Fruit fly (Drosophila melanogaster) whole organism, pupa: ENCODE measurements around the gene PXo.

Experiments used
- CG10348 ChIP-seq: fragments of 200-800 bp; sonication (Bioruptor generic); IDR thresholded peaks from 2 replicates; pipeline ENCODE4 v1.3.6; 2022; ENCODE audit warnings: missing biosample characterization, missing genetic modification characterization
- CG12605 ChIP-seq: fragments of 200-800 bp; sonication (Bioruptor generic); IDR thresholded peaks from 2 replicates; pipeline ENCODE4 v1.3.6; 2022; ENCODE audit warnings: missing biosample characterization, missing genetic modification characterization
- CG14655 ChIP-seq: fragments of 200-800 bp; sonication (Bioruptor generic); optimal IDR thresholded peaks from 3 replicates; lab custom pipeline; 2017; ENCODE audit warnings: mild to moderate bottlenecking, missing biosample characterization, missing genetic modification reagents, missing genetic modification characterization
- CG32121 ChIP-seq: fragments of 200-800 bp; sonication (Bioruptor generic); IDR thresholded peaks from 2 replicates; pipeline ENCODE4 v1.3.6; 2022; ENCODE audit warnings: missing biosample characterization, missing genetic modification characterization
- CG34367 ChIP-seq: fragments of 200-800 bp; sonication (Bioruptor generic); optimal IDR thresholded peaks from 2 replicates; lab custom pipeline; 2018; ENCODE audit warnings: missing biosample characterization, mild to moderate bottlenecking, missing genetic modification characterization
- CG4496 ChIP-seq: fragments of 200-800 bp; sonication (Bioruptor generic); IDR thresholded peaks from 3 replicates; pipeline ENCODE4 v1.3.6; 2022; ENCODE audit warnings: missing biosample characterization, missing genetic modification characterization
- CG8159 ChIP-seq: fragments of 200-800 bp; sonication (Bioruptor generic); optimal IDR thresholded peaks from 3 replicates; lab custom pipeline; 2018; ENCODE audit warnings: missing biosample characterization, mild to moderate bottlenecking, missing genetic modification characterization, moderate library complexity
- CG8301 ChIP-seq: fragments of 200-800 bp; sonication (Bioruptor generic); optimal IDR thresholded peaks from 2 replicates; lab custom pipeline; 2018; ENCODE audit warnings: missing biosample characterization, mild to moderate bottlenecking, missing genetic modification characterization
- CG9948 ChIP-seq: fragments of 200-800 bp; sonication (Bioruptor generic); optimal IDR thresholded peaks from 2 replicates; lab custom pipeline; 2018; ENCODE audit warnings: missing biosample characterization, mild to moderate bottlenecking, missing genetic modification characterization, moderate library complexity
- D1 ChIP-seq: fragments of 200-800 bp; sonication (Bioruptor generic); optimal IDR thresholded peaks from 2 replicates; lab custom pipeline; 2018; ENCODE audit warnings: missing biosample characterization, mild to moderate bottlenecking, missing genetic modification characterization, moderate library complexity
- EcR ChIP-seq: fragments of 200-800 bp; sonication (Bioruptor generic); optimal IDR thresholded peaks from 3 replicates; lab custom pipeline; 2019; ENCODE audit warnings: missing biosample characterization, missing genetic modification characterization, mild to moderate bottlenecking, moderate library complexity, missing genetic modification reagents
- Pif1A ChIP-seq: fragments of 200-800 bp; sonication (Bioruptor generic); optimal IDR thresholded peaks from 3 replicates; lab custom pipeline; 2016; ENCODE audit warnings: missing biosample characterization, missing genetic modification characterization
- Pif1B ChIP-seq: fragments of 200-800 bp; sonication (Bioruptor generic); optimal IDR thresholded peaks from 3 replicates; lab custom pipeline; 2016; ENCODE audit warnings: missing biosample characterization, missing genetic modification characterization

dm6 chr3L:5873011-5873410, 48.1 kb downstream of the PXo start, which contains the start of gene CG18586:
- no peak for TF ChIP-seq CG34367 (tag; lab: Kevin White, UChicago)
- TF ChIP-seq CG14655 (GFP tag; lab: Kevin White, UChicago) = no peak
- no peak for TF ChIP-seq D1 (tag; lab: Kevin White, UChicago)
- no peak for TF ChIP-seq Pif1A (GFP tag; lab: Kevin White, UChicago)
- no peak for TF ChIP-seq CG32121 (GFP tag; lab: Robert Waterston, UW)
- no peak for TF ChIP-seq CG12605 (GFP tag; lab: Robert Waterston, UW)
- TF ChIP-seq CG8301 (tag; lab: Kevin White, UChicago) = no peak
- no peak for TF ChIP-seq CG10348
- no peak for TF ChIP-seq CG4496 (GFP tag; lab: Robert Waterston, UW)
- TF ChIP-seq CG8159 (tag; lab: Kevin White, UChicago) = no peak
- no peak for TF ChIP-seq EcR (GFP tag; lab: Kevin White, UChicago)
- no peak for TF ChIP-seq CG9948 (tag; lab: Kevin White, UChicago)
- TF ChIP-seq Pif1B (GFP tag; lab: Kevin White, UChicago) = no peak
